Fruit fly (Drosophila melanogaster) whole organism, embryonic: ENCODE data around the gene trk.
A peak's percentile ranks its signal among the peaks of the same experiment; 100 is the strongest.

ENCODE experiments used
- Bgb ChIP-seq: fragments of 200-800 bp; sonication (Bioruptor generic); IDR thresholded peaks from 2 replicates; pipeline ENCODE4 v1.3.6; 2022; ENCODE audit warnings: missing biosample characterization, missing genetic modification characterization; ENCODE audit not compliant: partially characterized antibody
- Blimp-1 ChIP-seq: fragments of 200-800 bp; sonication (Bioruptor generic); optimal IDR thresholded peaks from 3 replicates; lab custom pipeline; 2018; ENCODE audit warnings: missing biosample characterization, missing genetic modification characterization, mild to moderate bottlenecking, moderate library complexity, missing genetic modification reagents
- CG10267 ChIP-seq: fragments of 200-800 bp; sonication (Bioruptor generic); optimal IDR thresholded peaks from 2 replicates; lab custom pipeline; 2018; ENCODE audit warnings: missing biosample characterization, mild to moderate bottlenecking, missing genetic modification characterization, moderate library complexity
- CG10366 ChIP-seq: fragments of 200-800 bp; sonication (Bioruptor generic); IDR thresholded peaks from 2 replicates; pipeline ENCODE4 v1.3.6; 2022; ENCODE audit warnings: missing biosample characterization, missing genetic modification characterization
- CG11560 ChIP-seq: fragments of 200-800 bp; sonication (Bioruptor generic); IDR thresholded peaks from 3 replicates; pipeline ENCODE4 v1.3.6; 2022; ENCODE audit warnings: missing biosample characterization, missing genetic modification characterization
- CG12299 ChIP-seq: fragments of 200-800 bp; sonication (Bioruptor generic); optimal IDR thresholded peaks from 2 replicates; lab custom pipeline; 2018; ENCODE audit warnings: missing biosample characterization, mild to moderate bottlenecking, missing genetic modification characterization
- CG12659 ChIP-seq: fragments of 200-800 bp; sonication (Bioruptor generic); optimal IDR thresholded peaks from 3 replicates; lab custom pipeline; 2017; ENCODE audit warnings: mild to moderate bottlenecking, missing biosample characterization, missing genetic modification reagents, missing genetic modification characterization
- CG13775 ChIP-seq: fragments of 200-800 bp; sonication (Bioruptor generic); optimal IDR thresholded peaks from 3 replicates; lab custom pipeline; 2017; ENCODE audit warnings: missing biosample characterization, mild to moderate bottlenecking, missing genetic modification characterization
- CG15073 ChIP-seq: fragments of 200-800 bp; sonication (Bioruptor generic); optimal IDR thresholded peaks from 2 replicates; lab custom pipeline; 2016; ENCODE audit warnings: missing biosample characterization, missing genetic modification characterization
- CG15269 ChIP-seq: fragments of 200-800 bp; sonication (Bioruptor generic); optimal IDR thresholded peaks from 2 replicates; lab custom pipeline; 2018; ENCODE audit warnings: missing biosample characterization, mild to moderate bottlenecking, missing genetic modification characterization, moderate library complexity
- CG17186 ChIP-seq: fragments of 200-800 bp; sonication (Bioruptor generic); optimal IDR thresholded peaks from 3 replicates; lab custom pipeline; 2017; ENCODE audit warnings: missing biosample characterization, missing genetic modification reagents, missing genetic modification characterization
- CG2889 ChIP-seq: fragments of 200-800 bp; sonication (Bioruptor generic); IDR thresholded peaks from 3 replicates; pipeline ENCODE4 v1.3.6; 2022; ENCODE audit warnings: missing biosample characterization, missing genetic modification characterization
- CG3065 ChIP-seq: fragments of 200-800 bp; sonication (Bioruptor generic); optimal IDR thresholded peaks from 2 replicates; lab custom pipeline; 2016; ENCODE audit warnings: missing biosample characterization, missing genetic modification characterization
- CG31365 ChIP-seq: fragments of 200-800 bp; sonication (Bioruptor generic); optimal IDR thresholded peaks from 2 replicates; lab custom pipeline; 2018; ENCODE audit warnings: missing biosample characterization, mild to moderate bottlenecking, missing genetic modification characterization
- CG3281 ChIP-seq: fragments of 200-800 bp; sonication (Bioruptor generic); optimal IDR thresholded peaks from 3 replicates; lab custom pipeline; 2017; ENCODE audit warnings: missing biosample characterization, mild to moderate bottlenecking, missing genetic modification characterization
- CG43689 ChIP-seq: fragments of 200-800 bp; sonication (Bioruptor generic); IDR thresholded peaks from 2 replicates; pipeline ENCODE4 v1.3.6; 2022; ENCODE audit warnings: missing biosample characterization, missing genetic modification characterization
- CG7372 ChIP-seq: fragments of 200-800 bp; sonication (Bioruptor generic); IDR thresholded peaks from 2 replicates; pipeline ENCODE4 v1.3.6; 2022; ENCODE audit warnings: missing biosample characterization, missing genetic modification characterization
- CG7556 ChIP-seq: fragments of 200-800 bp; sonication (Bioruptor generic); optimal IDR thresholded peaks from 2 replicates; lab custom pipeline; 2017; ENCODE audit warnings: missing biosample characterization, mild to moderate bottlenecking, missing genetic modification characterization
- CG8281 ChIP-seq: fragments of 200-800 bp; sonication (Bioruptor generic); optimal IDR thresholded peaks from 2 replicates; lab custom pipeline; 2018; ENCODE audit warnings: missing biosample characterization, mild to moderate bottlenecking, missing genetic modification characterization, moderate library complexity
- CG8359 ChIP-seq: fragments of 200-800 bp; sonication (Bioruptor generic); optimal IDR thresholded peaks from 2 replicates; lab custom pipeline; 2017; ENCODE audit warnings: missing biosample characterization, mild to moderate bottlenecking, missing genetic modification characterization, borderline replicate concordance
- CG8944 ChIP-seq: fragments of 200-800 bp; sonication (Bioruptor generic); optimal IDR thresholded peaks from 3 replicates; lab custom pipeline; 2016; ENCODE audit warnings: missing biosample characterization, missing genetic modification characterization
- CHES-1-like ChIP-seq: fragments of 200-800 bp; sonication (Bioruptor generic); optimal IDR thresholded peaks from 2 replicates; lab custom pipeline; 2016; ENCODE audit warnings: missing biosample characterization, missing genetic modification characterization
- CTCF ChIP-seq: fragments of 200-800 bp; sonication (Bioruptor generic); optimal IDR thresholded peaks from 2 replicates; lab custom pipeline; 2017; ENCODE audit warnings: missing biosample characterization, mild to moderate bottlenecking, missing genetic modification characterization, moderate library complexity
- Dek ChIP-seq: fragments of 200-800 bp; sonication (Bioruptor generic); optimal IDR thresholded peaks from 3 replicates; lab custom pipeline; 2019; ENCODE audit warnings: missing biosample characterization, mild to moderate bottlenecking, missing genetic modification characterization, moderate library complexity
- Fer1 ChIP-seq: fragments of 200-800 bp; sonication (Bioruptor generic); optimal IDR thresholded peaks from 2 replicates; lab custom pipeline; 2017; ENCODE audit warnings: missing biosample characterization, mild to moderate bottlenecking, missing genetic modification characterization
- Gsc ChIP-seq: fragments of 200-800 bp; sonication (Bioruptor generic); IDR thresholded peaks from 2 replicates; pipeline ENCODE4 v1.3.6; 2022; ENCODE audit warnings: missing biosample characterization, missing genetic modification characterization
- HLHmδ ChIP-seq: fragments of 200-800 bp; sonication (Bioruptor generic); optimal IDR thresholded peaks from 2 replicates; lab custom pipeline; 2018; ENCODE audit warnings: missing biosample characterization, mild to moderate bottlenecking, missing genetic modification characterization, moderate library complexity
- Kr ChIP-seq: fragments of 200-800 bp; sonication (Bioruptor generic); optimal IDR thresholded peaks from 2 replicates; lab custom pipeline; 2017; ENCODE audit warnings: missing biosample characterization, mild to moderate bottlenecking, missing genetic modification characterization
- Lhr ChIP-seq: fragments of 200-800 bp; sonication (Bioruptor generic); optimal IDR thresholded peaks from 3 replicates; lab custom pipeline; 2017; ENCODE audit warnings: mild to moderate bottlenecking, missing biosample characterization, missing genetic modification reagents, missing genetic modification characterization
- Mad ChIP-seq: fragments of 200-800 bp; sonication (Bioruptor generic); optimal IDR thresholded peaks from 2 replicates; lab custom pipeline; 2016; ENCODE audit warnings: missing biosample characterization, missing genetic modification characterization
- Oli ChIP-seq: fragments of 200-800 bp; sonication (Bioruptor generic); optimal IDR thresholded peaks from 2 replicates; lab custom pipeline; 2018; ENCODE audit warnings: missing biosample characterization, mild to moderate bottlenecking, missing genetic modification characterization, moderate library complexity
- PHDP ChIP-seq: fragments of 200-800 bp; sonication (Bioruptor generic); optimal IDR thresholded peaks from 3 replicates; lab custom pipeline; 2018; ENCODE audit warnings: missing biosample characterization, mild to moderate bottlenecking, missing genetic modification characterization, moderate library complexity
- Tbp ChIP-seq: fragments of >200 bp; optimal IDR thresholded peaks from 2 replicates; lab custom pipeline; 2018; ENCODE audit warnings: missing biosample characterization, missing genetic modification characterization
- YL-1 ChIP-seq: fragments of 200-800 bp; sonication (Bioruptor generic); optimal IDR thresholded peaks from 3 replicates; lab custom pipeline; 2017; ENCODE audit warnings: missing biosample characterization, mild to moderate bottlenecking, missing genetic modification characterization
- ash1 ChIP-seq: fragments of 200-800 bp; sonication (Bioruptor generic); optimal IDR thresholded peaks from 2 replicates; lab custom pipeline; 2018; ENCODE audit warnings: missing biosample characterization, mild to moderate bottlenecking, missing genetic modification characterization
- ewg ChIP-seq: fragments of 200-800 bp; sonication (Bioruptor generic); optimal IDR thresholded peaks from 3 replicates; lab custom pipeline; 2017; ENCODE audit warnings: mild to moderate bottlenecking, missing biosample characterization, missing genetic modification reagents, missing genetic modification characterization
- fru ChIP-seq: fragments of >200 bp; optimal IDR thresholded peaks from 2 replicates; lab custom pipeline; 2017
- grn ChIP-seq: fragments of 200-800 bp; sonication (Bioruptor generic); optimal IDR thresholded peaks from 3 replicates; lab custom pipeline; 2017; ENCODE audit warnings: missing biosample characterization, missing genetic modification characterization
- her ChIP-seq: fragments of 200-800 bp; sonication (Bioruptor generic); optimal IDR thresholded peaks from 2 replicates; lab custom pipeline; 2016; ENCODE audit warnings: missing biosample characterization, missing genetic modification characterization
- nerfin-1 ChIP-seq: fragments of 200-800 bp; sonication (Bioruptor generic); optimal IDR thresholded peaks from 3 replicates; lab custom pipeline; 2019; ENCODE audit warnings: missing biosample characterization, mild to moderate bottlenecking, missing genetic modification characterization, moderate library complexity
- peb ChIP-seq: fragments of 200-800 bp; sonication (Bioruptor generic); IDR thresholded peaks from 2 replicates; pipeline ENCODE4 v1.3.6; 2022; ENCODE audit warnings: missing biosample characterization, missing genetic modification characterization
- row ChIP-seq: fragments of 200-800 bp; sonication (Bioruptor generic); IDR thresholded peaks from 3 replicates; pipeline ENCODE4 v1.3.6; 2022; ENCODE audit warnings: missing biosample characterization, missing genetic modification characterization
- run ChIP-seq: fragments of 200-800 bp; sonication (Bioruptor generic); optimal IDR thresholded peaks from 3 replicates; lab custom pipeline; 2018; ENCODE audit warnings: missing biosample characterization, mild to moderate bottlenecking, missing genetic modification characterization
- salm ChIP-seq: fragments of 200-800 bp; sonication (Bioruptor generic); optimal IDR thresholded peaks from 2 replicates; lab custom pipeline; 2018; ENCODE audit warnings: missing biosample characterization, mild to moderate bottlenecking, missing genetic modification characterization
- sc ChIP-seq, 3 experiments: fragments of >200 bp in 2 of 3; fragments of 200-800 bp in 1 of 3; sonication (Bioruptor generic) in 1 of 3; optimal IDR thresholded peaks; 2 replicates in 2 of 3; 3 replicates in 1 of 3; lab custom pipeline; 2017; ENCODE audit warnings: mild to moderate bottlenecking in 1 of 3, missing biosample characterization in 1 of 3, missing genetic modification characterization in 1 of 3, missing genetic modification reagents in 1 of 3
- scrt ChIP-seq: fragments of 200-800 bp; sonication (Bioruptor generic); optimal IDR thresholded peaks from 2 replicates; lab custom pipeline; 2018; ENCODE audit warnings: missing biosample characterization, mild to moderate bottlenecking, missing genetic modification characterization, moderate library complexity
- shn ChIP-seq: fragments of 200-800 bp; sonication (Bioruptor generic); optimal IDR thresholded peaks from 3 replicates; lab custom pipeline; 2016; ENCODE audit warnings: missing biosample characterization, missing genetic modification characterization
- stwl ChIP-seq: fragments of 200-800 bp; sonication (Bioruptor generic); optimal IDR thresholded peaks from 3 replicates; lab custom pipeline; 2018; ENCODE audit warnings: missing biosample characterization, mild to moderate bottlenecking, missing genetic modification characterization, moderate library complexity
- tna ChIP-seq: fragments of 200-800 bp; sonication (Bioruptor generic); IDR thresholded peaks from 2 replicates; pipeline ENCODE4 v1.3.6; 2022; ENCODE audit warnings: missing biosample characterization, missing genetic modification characterization; ENCODE audit not compliant: partially characterized antibody
- vnd ChIP-seq: fragments of 200-800 bp; sonication (Bioruptor generic); IDR thresholded peaks from 3 replicates; pipeline ENCODE4 v1.3.6; 2022; ENCODE audit warnings: missing biosample characterization, missing genetic modification characterization; ENCODE audit not compliant: partially characterized antibody

trk gene

dm6 chr2L:10310614-10311382 is 38.7 kb upstream of the trk start, which contains the start of gene Cdk5alpha (continued):
- TF ChIP-seq sc (optimal IDR thresholded peaks at IDR 0.05; lab: Kevin White, UChicago) (no peak), sc (GFP tag; optimal IDR thresholded peaks at IDR 0.05; lab: Kevin White, UChicago) (no peak), grn (GFP tag; lab: Kevin White, UChicago) (peak; percentile 24), Tbp (GFP tag; lab: Kevin White, UChicago) (no peak), CHES-1-like (peak; percentile 21), YL-1 (GFP tag; lab: Kevin White, UChicago) (no peak), CG17186 (GFP tag; lab: Kevin White, UChicago) (no peak), fru (no peak), run (tag; lab: Kevin White, UChicago) (no peak), CG7372 (GFP tag; lab: Robert Waterston, UW) (no peak), CG12299 (no peak), CG15269 (no peak), CG2889 (GFP tag; lab: Robert Waterston, UW) (no peak), CG31365 (tag; lab: Kevin White, UChicago) (no peak), Dek (tag; lab: Kevin White, UChicago) (no peak), CG12659 (GFP tag; lab: Kevin White, UChicago) (no peak), shn (GFP tag; lab: Kevin White, UChicago) (no peak), nerfin-1 (tag; lab: Kevin White, UChicago) (peak; percentile 22), tna (GFP tag; lab: Robert Waterston, UW) (no peak), HLHmδ (no peak), CG8359 (GFP tag; lab: Kevin White, UChicago) (no peak), Gsc (GFP tag; lab: Robert Waterston, UW) (no peak), vnd (no peak), CG15073 (no peak), row (GFP tag; lab: Robert Waterston, UW) (no peak), Mad (GFP tag; lab: Kevin White, UChicago) (no peak), CG10267 (tag; lab: Kevin White, UChicago) (peak; percentile 92), CG8281 (tag; lab: Kevin White, UChicago) (no peak), CG13775 (GFP tag; lab: Kevin White, UChicago) (no peak), her (GFP tag; lab: Kevin White, UChicago) (no peak), Lhr (no peak), Blimp-1 (GFP tag; lab: Kevin White, UChicago) (no peak), ewg (peak; percentile 95), peb (GFP tag; lab: Robert Waterston, UW) (no peak), CG43689 (GFP tag; lab: Robert Waterston, UW) (no peak), stwl (tag; lab: Kevin White, UChicago) (peak; percentile 98), Bgb (GFP tag; lab: Robert Waterston, UW) (no peak), ash1 (no peak), Kr (GFP tag; lab: Kevin White, UChicago) (no peak), PHDP (no peak), CG3281 (GFP tag; lab: Kevin White, UChicago) (no peak), CTCF (no peak), salm (tag; lab: Kevin White, UChicago) (no peak), Fer1 (GFP tag; lab: Kevin White, UChicago) (no peak), CG11560 (tag; lab: Robert Waterston, UW) (no peak), CG8944 (GFP tag; lab: Kevin White, UChicago) (no peak), CG10366 (GFP tag; lab: Robert Waterston, UW) (no peak), CG3065 (no peak), scrt (GFP tag; lab: Kevin White, UChicago) (no peak), CG7556 (GFP tag; lab: Kevin White, UChicago) (no peak), Oli (tag; lab: Kevin White, UChicago) (no peak)
